Worm (Caenorhabditis elegans) whole organism, young adult: ENCODE measurements around the gene F16G10.13.
A peak's percentile ranks its signal among the peaks of the same experiment; 100 is the strongest.

ENCODE experiments used
- B0336.3 ChIP-seq: fragments of 200-800 bp; sonication (Bioruptor generic); IDR thresholded peaks from 2 replicates; pipeline ENCODE4 v1.3.6; 2022; ENCODE audit warnings: missing genetic modification characterization, missing compliant biosample characterization
- D2030.7 ChIP-seq: fragments of 200-800 bp; sonication (Bioruptor generic); IDR thresholded peaks from 2 replicates; pipeline ENCODE4 v1.3.6; 2022; ENCODE audit warnings: missing genetic modification reagents, missing genetic modification characterization, missing compliant biosample characterization
- F22D6.2 ChIP-seq: sonication (generic microtip); optimal IDR thresholded peaks from 2 replicates; lab custom pipeline; 2016; ENCODE audit warnings: mild to moderate bottlenecking, missing genetic modification characterization, missing compliant biosample characterization
- F39B2.1 ChIP-seq: fragments of 200-800 bp; sonication (Bioruptor generic); IDR thresholded peaks from 2 replicates; pipeline ENCODE4 v1.3.6; 2022; ENCODE audit warnings: missing genetic modification reagents, missing genetic modification characterization, missing compliant biosample characterization
- F52B5.7 ChIP-seq: sonication (generic microtip); optimal IDR thresholded peaks from 2 replicates; lab custom pipeline; 2016; ENCODE audit warnings: mild to moderate bottlenecking, missing genetic modification characterization, missing compliant biosample characterization
- K11D2.4 ChIP-seq: fragments of 200-800 bp; sonication (Bioruptor generic); IDR thresholded peaks from 2 replicates; pipeline ENCODE4 v1.3.6; 2022; ENCODE audit warnings: missing genetic modification reagents, missing genetic modification characterization, missing compliant biosample characterization
- Y53G8AR.9 ChIP-seq: fragments of 200-800 bp; sonication (Bioruptor generic); conservative IDR thresholded peaks from 2 replicates; pipeline ENCODE4 v1.3.6; 2022; ENCODE audit warnings: missing genetic modification reagents, missing genetic modification characterization, missing compliant biosample characterization
- Y67H2A.10 ChIP-seq: fragments of 200-800 bp; sonication (Bioruptor generic); conservative IDR thresholded peaks from 2 replicates; pipeline ENCODE4 v1.3.6; 2022; ENCODE audit warnings: missing genetic modification reagents, missing genetic modification characterization, missing compliant biosample characterization
- Y79H2A.3 ChIP-seq: fragments of 200-800 bp; sonication (Bioruptor generic); conservative IDR thresholded peaks from 2 replicates; pipeline ENCODE4 v1.3.6; 2022; ENCODE audit warnings: missing genetic modification reagents, missing genetic modification characterization, missing compliant biosample characterization
- aptf-2 ChIP-seq: fragments of 200-800 bp; sonication (Bioruptor generic); conservative IDR thresholded peaks from 2 replicates; pipeline ENCODE4 v1.3.6; 2022; ENCODE audit warnings: missing genetic modification reagents, missing genetic modification characterization, missing compliant biosample characterization
- bed-1 ChIP-seq: fragments of 200-800 bp; sonication (Bioruptor generic); IDR thresholded peaks from 2 replicates; pipeline ENCODE4 v1.3.6; 2022; ENCODE audit warnings: missing genetic modification reagents, missing genetic modification characterization, missing compliant biosample characterization
- cebp-1 ChIP-seq, 2 experiments: fragments of 200-800 bp in 1 of 2; sonication (Bioruptor generic) in 1 of 2; sonication (generic microtip) in 1 of 2; IDR thresholded peaks in 1 of 2; optimal IDR thresholded peaks in 1 of 2; 2 replicates each; pipeline versions ENCODE4 v1.3.6 to Lab custom; 2017 to 2022; ENCODE audit warnings: missing compliant biosample characterization in 2 of 2, missing genetic modification characterization in 2 of 2, mild to moderate bottlenecking in 1 of 2, missing genetic modification reagents in 1 of 2, moderate library complexity in 1 of 2
- ceh-100 ChIP-seq: fragments of 200-800 bp; sonication (Bioruptor generic); IDR thresholded peaks from 2 replicates; pipeline ENCODE4 v1.3.6; 2022; ENCODE audit warnings: missing genetic modification reagents, missing genetic modification characterization, missing compliant biosample characterization
- ceh-27 ChIP-seq: fragments of 200-800 bp; sonication (Bioruptor generic); optimal IDR thresholded peaks from 2 replicates; lab custom pipeline; 2018; ENCODE audit warnings: mild to moderate bottlenecking, missing genetic modification characterization, moderate library complexity, missing compliant biosample characterization
- ceh-79 ChIP-seq: sonication (generic microtip); optimal IDR thresholded peaks from 2 replicates; lab custom pipeline; 2017; ENCODE audit warnings: mild to moderate bottlenecking, missing genetic modification characterization, missing compliant biosample characterization
- ceh-91 ChIP-seq: fragments of 200-800 bp; sonication (Bioruptor generic); IDR thresholded peaks from 2 replicates; pipeline ENCODE4 v1.3.6; 2022; ENCODE audit warnings: missing genetic modification reagents, missing genetic modification characterization, missing compliant biosample characterization
- dpl-1 ChIP-seq: fragments of 150-350 bp; optimal IDR thresholded peaks from 2 replicates; lab custom pipeline; 2014; ENCODE audit warnings: missing biosample characterization, missing genetic modification reagents, missing genetic modification characterization
- hlh-26 ChIP-seq: fragments of 200-800 bp; sonication (Bioruptor generic); conservative IDR thresholded peaks from 2 replicates; pipeline ENCODE4 v1.3.6; 2022; ENCODE audit warnings: missing genetic modification reagents, missing genetic modification characterization, missing compliant biosample characterization
- lin-35 ChIP-seq, 3 experiments: fragments of 150-350 bp in 2 of 3; sonication (generic microtip) in 1 of 3; optimal IDR thresholded peaks; 2 replicates each; lab custom pipeline; 2014 to 2018; ENCODE audit warnings: missing biosample characterization in 3 of 3, missing genetic modification characterization in 3 of 3, missing genetic modification reagents in 3 of 3
- lin-40 ChIP-seq: sonication (generic microtip); optimal IDR thresholded peaks from 2 replicates; lab custom pipeline; 2016; ENCODE audit warnings: missing genetic modification characterization, mild to moderate bottlenecking, missing compliant biosample characterization, missing genotype, missing genetic modification reagents
- madf-10 ChIP-seq: sonication (generic microtip); optimal IDR thresholded peaks from 2 replicates; lab custom pipeline; 2016; ENCODE audit warnings: mild to moderate bottlenecking, missing genetic modification characterization, missing compliant biosample characterization
- madf-6 ChIP-seq: fragments of 200-800 bp; sonication (Bioruptor generic); IDR thresholded peaks from 2 replicates; pipeline ENCODE4 v1.3.6; 2022; ENCODE audit warnings: missing genetic modification reagents, missing genetic modification characterization, missing compliant biosample characterization
- mcd-1 ChIP-seq: fragments of 200-800 bp; sonication (Bioruptor generic); IDR thresholded peaks from 2 replicates; pipeline ENCODE4 v1.3.6; 2022; ENCODE audit warnings: missing genetic modification reagents, missing genetic modification characterization, missing compliant biosample characterization
- mes-4 ChIP-seq: sonication (generic microtip); optimal IDR thresholded peaks from 2 replicates; lab custom pipeline; 2016; ENCODE audit warnings: missing genotype, missing genetic modification characterization, missing compliant biosample characterization
- nhr-120 ChIP-seq: fragments of 200-800 bp; sonication (Bioruptor generic); IDR thresholded peaks from 2 replicates; pipeline ENCODE4 v1.3.6; 2022; ENCODE audit warnings: missing genetic modification characterization, missing compliant biosample characterization
- nhr-80 ChIP-seq: sonication (generic microtip); optimal IDR thresholded peaks from 2 replicates; lab custom pipeline; 2016; ENCODE audit warnings: missing genetic modification characterization, missing compliant biosample characterization
- rcor-1 ChIP-seq: fragments of 200-800 bp; sonication (Bioruptor generic); IDR thresholded peaks from 2 replicates; pipeline ENCODE4 v1.3.6; 2022; ENCODE audit warnings: missing genetic modification reagents, missing genetic modification characterization, missing compliant biosample characterization
- repo-1 ChIP-seq: sonication (generic microtip); optimal IDR thresholded peaks from 2 replicates; lab custom pipeline; 2017; ENCODE audit warnings: mild to moderate bottlenecking, missing genetic modification characterization, missing compliant biosample characterization
- sdz-38 ChIP-seq: sonication (generic microtip); optimal IDR thresholded peaks from 2 replicates; lab custom pipeline; 2016; ENCODE audit warnings: missing genotype, missing genetic modification characterization, missing compliant biosample characterization
- sea-2 ChIP-seq: fragments of 200-800 bp; sonication (Bioruptor generic); IDR thresholded peaks from 2 replicates; pipeline ENCODE4 v1.3.6; 2022; ENCODE audit warnings: missing genetic modification characterization, missing compliant biosample characterization
- xnd-1 ChIP-seq: sonication (generic microtip); optimal IDR thresholded peaks from 2 replicates; lab custom pipeline; 2016; ENCODE audit warnings: missing genotype, missing genetic modification reagents, missing genetic modification characterization, missing compliant biosample characterization
- ztf-22 ChIP-seq: fragments of 200-800 bp; sonication (Bioruptor generic); optimal IDR thresholded peaks from 2 replicates; lab custom pipeline; 2018; ENCODE audit warnings: mild to moderate bottlenecking, missing genetic modification characterization, moderate library complexity, missing compliant biosample characterization

Gene F16G10.13

ce11 chrII:2418836-2419235 lies 23.1 kb upstream of the F16G10.13 start, which contains the start of gene fbxc-20:
TSS of gene fbxc-20 (plus strand) at chrII:2419136.
- no peak for TF ChIP-seq mcd-1 (GFP tag; lab: Robert Waterston, UW)
- TF ChIP-seq lin-35 (GFP tag; optimal IDR thresholded peaks at IDR 0.05; lab: Kevin White, UChicago) = no peak
- no peak for TF ChIP-seq bed-1 (GFP tag; lab: Robert Waterston, UW)
- no peak for TF ChIP-seq mes-4 (tag; lab: Kevin White, UChicago)
- TF ChIP-seq ceh-27 (GFP tag; lab: Kevin White, UChicago) = no peak
- no peak for TF ChIP-seq repo-1 (tag; lab: Kevin White, UChicago)

- TF ChIP-seq sea-2 (GFP tag; lab: Robert Waterston, UW) = no peak
- no peak for TF ChIP-seq Y67H2A.10
- TF ChIP-seq F52B5.7 (tag; lab: Kevin White, UChicago) = no peak
- TF ChIP-seq F22D6.2 = no peak
- no peak for TF ChIP-seq hlh-26 (GFP tag; lab: Robert Waterston, UW)
- no peak for TF ChIP-seq rcor-1 (GFP tag; lab: Robert Waterston, UW)
- no peak for TF ChIP-seq lin-35 (GFP tag; optimal IDR thresholded peaks at IDR 0.05; lab: Kevin White, UChicago)
- no peak for TF ChIP-seq ceh-100 (GFP tag; lab: Robert Waterston, UW)
- no peak for TF ChIP-seq madf-6 (GFP tag; lab: Robert Waterston, UW)
- TF ChIP-seq Y79H2A.3 (GFP tag; lab: Robert Waterston, UW) = no peak
- TF ChIP-seq F39B2.1 (GFP tag; lab: Robert Waterston, UW) = no peak
- no peak for TF ChIP-seq Y53G8AR.9 (GFP tag; lab: Robert Waterston, UW)
- no peak for TF ChIP-seq aptf-2 (GFP tag; lab: Robert Waterston, UW)
- TF ChIP-seq xnd-1 (tag; lab: Kevin White, UChicago) = no peak
- TF ChIP-seq dpl-1 = no peak
- no peak for TF ChIP-seq madf-10 (tag; lab: Kevin White, UChicago)
- no peak for TF ChIP-seq B0336.3 (GFP tag; lab: Robert Waterston, UW)
- TF ChIP-seq sdz-38 = no peak
These were observed 22.1 kb upstream of the F16G10.13 start, which contains the start of the genes F42G2.5 and F42G2.7 for ce11 chrII:2417889-2418288. TSS of gene F42G2.5 (minus strand) at chrII:2417989. TSS of gene F42G2.7 (plus strand) at chrII:2418158.

- TF ChIP-seq lin-40 (tag; lab: Kevin White, UChicago) = no peak
- TF ChIP-seq ceh-91 (GFP tag; lab: Robert Waterston, UW) = no peak
- TF ChIP-seq nhr-80 = peak; percentile 54
- no peak for TF ChIP-seq D2030.7
- TF ChIP-seq, all 124 proteins: peak for 1
These were observed 19.7 kb upstream of the F16G10.13 start, which contains the start of gene fbxa-4 for ce11 chrII:2415439-2415838. TSS of gene fbxa-4 (minus strand) at chrII:2415531.

- no peak for TF ChIP-seq cebp-1 (GFP tag; IDR thresholded peaks at IDR 0.05; lab: Robert Waterston, UW)
- TF ChIP-seq cebp-1 (tag; optimal IDR thresholded peaks at IDR 0.05; lab: Kevin White, UChicago) = no peak
- no peak for TF ChIP-seq Y53G8AR.9 (GFP tag; lab: Robert Waterston, UW)
- no peak for TF ChIP-seq K11D2.4 (GFP tag; lab: Robert Waterston, UW)
These were observed 16.9 kb upstream of the F16G10.13 start, which contains the start of gene fbxa-182 for ce11 chrII:2412649-2413048. TSS of gene fbxa-182 (minus strand) at chrII:2412749.

- TF ChIP-seq xnd-1 (tag; lab: Kevin White, UChicago) = no peak
- no peak for TF ChIP-seq ceh-79
- TF ChIP-seq lin-35 (GFP tag; optimal IDR thresholded peaks at IDR 0.05; lab: Kevin White, UChicago) = no peak
- TF ChIP-seq nhr-120 = no peak
- no peak for TF ChIP-seq ztf-22 (GFP tag; lab: Kevin White, UChicago)
These were observed 15.8 kb upstream of the F16G10.13 start for ce11 chrII:2411555-2411954.
